Worm (Caenorhabditis elegans): Measurements from ENCODE around the gene C03B1.9.

The C03B1.9 gene

DNA sequence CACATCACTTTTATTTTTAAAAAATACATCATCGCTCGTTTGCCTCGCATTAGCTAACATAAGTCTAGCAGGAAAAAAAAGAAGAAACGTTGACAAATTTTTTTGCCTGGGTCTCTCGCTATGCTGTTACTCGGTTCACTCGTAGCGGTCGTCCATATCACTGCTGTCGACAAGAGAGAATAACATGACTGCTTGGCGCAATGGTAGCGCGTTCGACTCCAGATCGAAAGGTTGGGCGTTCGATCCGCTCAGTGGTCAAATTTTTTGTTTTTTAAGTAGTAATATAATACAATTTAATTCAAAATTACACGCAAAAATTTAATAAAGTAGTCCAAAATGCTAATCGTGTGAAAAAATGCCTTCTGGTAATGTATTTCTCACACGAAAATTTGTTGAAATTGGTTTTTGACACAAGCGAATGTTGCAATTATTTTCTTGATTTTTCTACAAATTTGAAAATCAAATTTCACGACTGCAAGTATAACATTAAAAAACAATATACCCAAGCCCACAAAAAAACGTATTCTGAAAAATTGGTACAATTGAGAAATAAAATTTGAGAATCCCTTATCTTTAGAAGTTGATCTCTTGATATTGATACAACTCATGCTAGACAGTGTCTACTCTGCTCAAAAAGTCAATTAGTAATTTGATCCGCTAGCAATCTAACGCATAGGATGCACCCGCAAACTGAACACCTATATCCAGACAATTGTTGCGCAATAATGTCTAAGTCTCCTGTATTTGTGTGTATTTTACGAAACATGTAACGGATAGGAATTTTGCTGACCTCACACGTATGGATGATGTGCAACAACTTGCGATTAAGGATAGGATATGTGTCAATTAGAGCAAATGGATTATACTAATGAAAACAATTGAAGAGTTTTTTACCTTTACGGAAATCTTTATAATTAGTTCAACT is 24.5 kb upstream of the C03B1.9 start:
- peak; percentile 43 for TF ChIP-seq flh-1 (GFP tag; optimal IDR thresholded peaks at IDR 0.05)
- peak; percentile 46 for TF ChIP-seq hlh-1 (tag; optimal IDR thresholded peaks at IDR 0.05)
- no peak for TF ChIP-seq nhr-28 (tag; optimal IDR thresholded peaks at IDR 0.05)
- TF ChIP-seq ceh-43 (GFP tag; optimal IDR thresholded peaks at IDR 0.05) = peak; percentile 58
- no peak for TF ChIP-seq unc-39 (tag; optimal IDR thresholded peaks at IDR 0.05)
- TF ChIP-seq tbx-8 (GFP tag; optimal IDR thresholded peaks at IDR 0.05) = peak; percentile 79
- TF ChIP-seq bed-3 (GFP tag; optimal IDR thresholded peaks at IDR 0.05) = peak; percentile 71
- peak; percentile 66 for TF ChIP-seq nhr-2 (tag; optimal IDR thresholded peaks at IDR 0.05)
- TF ChIP-seq mls-2 (tag; optimal IDR thresholded peaks at IDR 0.05) = peak; percentile 77
- peak; percentile 79 for TF ChIP-seq drap-1 (GFP tag; optimal IDR thresholded peaks at IDR 0.05)
- peak; percentile 68 for TF ChIP-seq cnd-1 (tag; optimal IDR thresholded peaks at IDR 0.05)
- no peak for TF ChIP-seq unc-62 (GFP tag; optimal IDR thresholded peaks at IDR 0.05)
- peak; percentile 84 for TF ChIP-seq ceh-83 (GFP tag; optimal IDR thresholded peaks at IDR 0.05)
- no peak for TF ChIP-seq ceh-39 (tag; optimal IDR thresholded peaks at IDR 0.05)
- TF ChIP-seq lin-32 (GFP tag; optimal IDR thresholded peaks at IDR 0.05) = peak; percentile 37
- TF ChIP-seq mep-1 (tag; optimal IDR thresholded peaks at IDR 0.05) = peak; percentile 11
- peak; percentile 20 for TF ChIP-seq nhr-237 (tag; optimal IDR thresholded peaks at IDR 0.05)
- no peak for TF ChIP-seq nhr-76 (tag; optimal IDR thresholded peaks at IDR 0.05)
- TF ChIP-seq snpc-4 (tag; optimal IDR thresholded peaks at IDR 0.05) = no peak
- TF ChIP-seq unc-120 (tag; optimal IDR thresholded peaks at IDR 0.05; ENCODE audit: poor library complexity, severe bottlenecking) = peak; percentile 59
- TF ChIP-seq sptf-1 (tag; optimal IDR thresholded peaks at IDR 0.05) = peak; percentile 88
- no peak for TF ChIP-seq blmp-1 (tag; optimal IDR thresholded peaks at IDR 0.05)
- peak; percentile 71 for TF ChIP-seq sem-2 (GFP tag; optimal IDR thresholded peaks at IDR 0.05)
- peak; percentile 76 for TF ChIP-seq zip-8 (tag; optimal IDR thresholded peaks at IDR 0.05)
- peak; percentile 47 for TF ChIP-seq ham-2 (GFP tag; optimal IDR thresholded peaks at IDR 0.05)
- no peak for TF ChIP-seq elt-3 (tag; optimal IDR thresholded peaks at IDR 0.05)
- no peak for TF ChIP-seq ces-1 (GFP tag; optimal IDR thresholded peaks at IDR 0.05)
- peak; percentile 83 for TF ChIP-seq M03D4.4 (tag; optimal IDR thresholded peaks at IDR 0.05)
- TF ChIP-seq mab-5 (tag; optimal IDR thresholded peaks at IDR 0.05) = peak; percentile 22
- TF ChIP-seq pha-4 (tag; optimal IDR thresholded peaks at IDR 0.05) = no peak
- TF ChIP-seq lin-13 (tag; optimal IDR thresholded peaks at IDR 0.05) = no peak

DNA sequence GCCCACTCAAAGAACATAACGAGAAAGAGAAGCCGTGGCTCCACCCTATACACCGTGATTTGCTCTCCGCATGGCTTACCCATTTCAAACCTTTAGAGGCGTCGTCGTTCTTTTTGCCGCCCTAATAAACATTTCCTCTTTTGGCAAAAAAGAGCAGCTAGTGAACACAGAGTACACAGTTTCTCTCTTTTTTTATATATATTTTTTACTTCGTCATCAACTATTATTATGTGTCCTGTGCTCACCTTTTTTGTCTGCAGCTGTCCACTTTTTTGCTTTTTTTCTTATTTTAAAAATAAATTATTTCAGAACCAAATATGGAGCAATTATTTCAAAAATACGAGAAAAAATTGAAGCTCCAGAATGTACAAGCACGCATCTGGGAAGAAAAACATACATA is 22.8 kb upstream of the C03B1.9 start, which contains the start of gene C03B1.2:
Gene C03B1.2, plus strand, starts transcription at position 301 of the 400 bp plus-strand sequence.
- TF ChIP-seq sem-2 (GFP tag; optimal IDR thresholded peaks at IDR 0.05) (no peak), nhr-237 (tag; optimal IDR thresholded peaks at IDR 0.05) (no peak), elt-1 (tag; optimal IDR thresholded peaks at IDR 0.05; ENCODE audit: borderline replicate concordance, insufficient read depth) (no peak), blmp-1 (tag; optimal IDR thresholded peaks at IDR 0.05) (no peak), M03D4.4 (tag; optimal IDR thresholded peaks at IDR 0.05) (no peak), flh-1 (GFP tag; optimal IDR thresholded peaks at IDR 0.05) (no peak)

DNA sequence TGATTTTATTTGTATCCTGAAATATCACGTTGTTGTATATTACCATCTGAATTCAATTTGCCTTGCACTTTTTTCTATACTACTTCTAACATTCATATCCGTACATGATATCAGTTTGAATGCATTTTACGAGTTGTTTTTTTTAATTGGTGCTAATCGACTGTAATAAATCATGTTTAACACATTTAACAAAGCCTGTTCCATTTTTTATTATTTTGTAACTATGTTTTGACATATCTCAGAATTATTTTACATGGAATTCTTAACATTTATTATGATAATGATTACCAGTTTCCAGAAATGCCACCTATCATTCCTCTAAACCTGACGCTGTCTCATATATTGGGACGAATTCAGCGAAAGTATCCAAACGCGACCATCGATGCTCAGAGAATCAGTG is 18.8 kb upstream of the C03B1.9 start, which contains the start of gene C03B1.3:
Gene C03B1.3, plus strand, starts transcription at position 301 of the 400 bp plus-strand sequence.
- TF ChIP-seq hlh-1 (tag; optimal IDR thresholded peaks at IDR 0.05) = no peak
- TF ChIP-seq nhr-76 (tag; optimal IDR thresholded peaks at IDR 0.05) = no peak
- TF ChIP-seq tbx-8 (GFP tag; optimal IDR thresholded peaks at IDR 0.05) = no peak
- TF ChIP-seq unc-120 (tag; optimal IDR thresholded peaks at IDR 0.05; ENCODE audit: poor library complexity, severe bottlenecking) = no peak
- no peak for TF ChIP-seq nhr-28 (tag; optimal IDR thresholded peaks at IDR 0.05)
- TF ChIP-seq ces-1 (GFP tag; optimal IDR thresholded peaks at IDR 0.05) = no peak
- no peak for TF ChIP-seq cnd-1 (tag; optimal IDR thresholded peaks at IDR 0.05)
- no peak for TF ChIP-seq pha-4 (tag; optimal IDR thresholded peaks at IDR 0.05)

- TF ChIP-seq lin-13 (tag; optimal IDR thresholded peaks at IDR 0.05) = no peak
- TF ChIP-seq sem-2 (GFP tag; optimal IDR thresholded peaks at IDR 0.05) = no peak
- no peak for TF ChIP-seq elt-3 (tag; optimal IDR thresholded peaks at IDR 0.05)
- TF ChIP-seq lin-32 (GFP tag; optimal IDR thresholded peaks at IDR 0.05) = no peak
- TF ChIP-seq cnd-1 (tag; optimal IDR thresholded peaks at IDR 0.05) = no peak
- no peak for TF ChIP-seq tbx-8 (GFP tag; optimal IDR thresholded peaks at IDR 0.05)
Observed at ce11 chrX:6364196-6364595, 17.3 kb upstream of the C03B1.9 start, which contains the start of gene C03B1.4. Gene C03B1.4 (plus strand): TSS chrX:6364496.

Measured in whole organism, mixed stage, embryonic.